Fruit fly (Drosophila melanogaster) whole organism, embryonic: ENCODE data around the gene CAH9.

Experiments used
- Blimp-1 ChIP-seq: fragments of 200-800 bp; sonication (Bioruptor generic); optimal IDR thresholded peaks from 3 replicates; lab custom pipeline; 2018; ENCODE audit warnings: missing biosample characterization, missing genetic modification characterization, mild to moderate bottlenecking, moderate library complexity, missing genetic modification reagents
- CG12391 ChIP-seq: fragments of 200-800 bp; sonication (Bioruptor generic); optimal IDR thresholded peaks from 3 replicates; lab custom pipeline; 2018; ENCODE audit warnings: missing biosample characterization, mild to moderate bottlenecking, missing genetic modification characterization, moderate library complexity
- CG18476 ChIP-seq: fragments of 200-800 bp; sonication (Bioruptor generic); optimal IDR thresholded peaks from 2 replicates; lab custom pipeline; 2016; ENCODE audit warnings: missing biosample characterization, mild to moderate bottlenecking, missing genetic modification characterization
- CG2129 ChIP-seq: fragments of 200-800 bp; sonication (Bioruptor generic); IDR thresholded peaks from 2 replicates; pipeline ENCODE4 v1.3.6; 2022; ENCODE audit warnings: missing biosample characterization, missing genetic modification characterization; ENCODE audit not compliant: partially characterized antibody
- CG2678 ChIP-seq: fragments of 200-800 bp; sonication (Bioruptor generic); optimal IDR thresholded peaks from 3 replicates; lab custom pipeline; 2019; ENCODE audit warnings: missing biosample characterization, mild to moderate bottlenecking, missing genetic modification characterization, moderate library complexity
- CG4328 ChIP-seq: fragments of 200-800 bp; sonication (Bioruptor generic); optimal IDR thresholded peaks from 3 replicates; lab custom pipeline; 2017; ENCODE audit warnings: missing biosample characterization, missing genetic modification reagents, missing genetic modification characterization
- CG6689 ChIP-seq: fragments of 200-800 bp; sonication (Bioruptor generic); IDR thresholded peaks from 2 replicates; pipeline ENCODE4 v1.3.6; 2022; ENCODE audit warnings: missing biosample characterization, missing genetic modification characterization
- CG7963 ChIP-seq: fragments of 200-800 bp; sonication (Bioruptor generic); IDR thresholded peaks from 3 replicates; pipeline ENCODE4 v1.3.6; 2022; ENCODE audit warnings: missing biosample characterization, missing genetic modification characterization; ENCODE audit not compliant: partially characterized antibody
- CG9876 ChIP-seq: fragments of 200-800 bp; sonication (Bioruptor generic); optimal IDR thresholded peaks from 2 replicates; lab custom pipeline; 2016; ENCODE audit warnings: missing biosample characterization, missing genetic modification characterization
- CTCF ChIP-seq: fragments of 200-800 bp; sonication (Bioruptor generic); optimal IDR thresholded peaks from 2 replicates; lab custom pipeline; 2017; ENCODE audit warnings: missing biosample characterization, mild to moderate bottlenecking, missing genetic modification characterization, moderate library complexity
- Chrac-16 ChIP-seq: fragments of 200-800 bp; sonication (Bioruptor generic); optimal IDR thresholded peaks from 3 replicates; lab custom pipeline; 2016; ENCODE audit warnings: missing biosample characterization, missing genetic modification characterization
- Drgx ChIP-seq: fragments of 200-800 bp; sonication (Bioruptor generic); IDR thresholded peaks from 2 replicates; pipeline ENCODE4 v1.3.6; 2022; ENCODE audit warnings: missing biosample characterization, missing genetic modification characterization
- Ets65A ChIP-seq: fragments of 200-800 bp; sonication (Bioruptor generic); peaks from one replicate; lab custom pipeline; 2016; ENCODE audit warnings: missing biosample characterization, missing genetic modification characterization
- Hey ChIP-seq: fragments of 200-800 bp; sonication (Bioruptor generic); optimal IDR thresholded peaks from 3 replicates; lab custom pipeline; 2018; ENCODE audit warnings: missing biosample characterization, mild to moderate bottlenecking, missing genetic modification characterization
- Lim3 ChIP-seq: fragments of 200-800 bp; sonication (Bioruptor generic); IDR thresholded peaks from 2 replicates; pipeline ENCODE4 v1.3.6; 2022; ENCODE audit warnings: missing biosample characterization, missing genetic modification characterization
- Mad ChIP-seq: fragments of 200-800 bp; sonication (Bioruptor generic); optimal IDR thresholded peaks from 2 replicates; lab custom pipeline; 2016; ENCODE audit warnings: missing biosample characterization, missing genetic modification characterization
- NC2β ChIP-seq: fragments of 200-800 bp; sonication (Bioruptor generic); optimal IDR thresholded peaks from 2 replicates; lab custom pipeline; 2016; ENCODE audit warnings: missing biosample characterization, missing genetic modification characterization
- Oli ChIP-seq: fragments of 200-800 bp; sonication (Bioruptor generic); optimal IDR thresholded peaks from 2 replicates; lab custom pipeline; 2018; ENCODE audit warnings: missing biosample characterization, mild to moderate bottlenecking, missing genetic modification characterization, moderate library complexity
- PHDP ChIP-seq: fragments of 200-800 bp; sonication (Bioruptor generic); optimal IDR thresholded peaks from 3 replicates; lab custom pipeline; 2018; ENCODE audit warnings: missing biosample characterization, mild to moderate bottlenecking, missing genetic modification characterization, moderate library complexity
- Rx ChIP-seq: fragments of 200-800 bp; sonication (Bioruptor generic); IDR thresholded peaks from 2 replicates; pipeline ENCODE4 v1.3.6; 2022; ENCODE audit warnings: missing biosample characterization, missing genetic modification characterization
- Ssrp ChIP-seq: fragments of 200-800 bp; sonication (Bioruptor generic); optimal IDR thresholded peaks from 2 replicates; lab custom pipeline; 2018; ENCODE audit warnings: missing biosample characterization, mild to moderate bottlenecking, missing genetic modification characterization, moderate library complexity
- Tbp ChIP-seq: fragments of >200 bp; optimal IDR thresholded peaks from 2 replicates; lab custom pipeline; 2018; ENCODE audit warnings: missing biosample characterization, missing genetic modification characterization
- Xrp1 ChIP-seq: fragments of 200-800 bp; sonication (Bioruptor generic); IDR thresholded peaks from 2 replicates; pipeline ENCODE4 v1.3.6; 2022; ENCODE audit warnings: missing biosample characterization, missing genetic modification characterization
- az2 ChIP-seq: fragments of 200-800 bp; sonication (Bioruptor generic); optimal IDR thresholded peaks from 3 replicates; lab custom pipeline; 2016; ENCODE audit warnings: missing biosample characterization, missing genetic modification characterization
- bowl ChIP-seq: fragments of 200-800 bp; sonication (Bioruptor generic); IDR thresholded peaks from 2 replicates; pipeline ENCODE4 v1.3.6; 2022; ENCODE audit warnings: missing biosample characterization, missing genetic modification characterization
- cas ChIP-seq: fragments of 200-800 bp; sonication (Bioruptor generic); IDR thresholded peaks from 2 replicates; pipeline ENCODE4 v1.3.6; 2022; ENCODE audit warnings: missing biosample characterization, missing genetic modification characterization
- da ChIP-seq: fragments of 200-800 bp; sonication (Bioruptor generic); optimal IDR thresholded peaks from 2 replicates; lab custom pipeline; 2016; ENCODE audit warnings: missing biosample characterization, missing genetic modification characterization
- exex ChIP-seq: fragments of 200-800 bp; sonication (Bioruptor generic); optimal IDR thresholded peaks from 4 replicates; lab custom pipeline; 2018; ENCODE audit warnings: missing biosample characterization, mild to moderate bottlenecking, missing genetic modification characterization, moderate library complexity
- gsb ChIP-seq: fragments of 200-800 bp; sonication (Bioruptor generic); IDR thresholded peaks from 2 replicates; pipeline ENCODE4 v1.3.6; 2022; ENCODE audit warnings: missing biosample characterization, missing genetic modification characterization
- lbe ChIP-seq: fragments of 200-800 bp; sonication (Bioruptor generic); optimal IDR thresholded peaks from 2 replicates; lab custom pipeline; 2016; ENCODE audit warnings: missing biosample characterization, mild to moderate bottlenecking, missing genetic modification characterization
- sens ChIP-seq: fragments of 200-800 bp; sonication (Bioruptor generic); peaks from one replicate; lab custom pipeline; 2016; ENCODE audit warnings: missing biosample characterization, missing genetic modification characterization
- shn ChIP-seq: fragments of 200-800 bp; sonication (Bioruptor generic); optimal IDR thresholded peaks from 3 replicates; lab custom pipeline; 2016; ENCODE audit warnings: missing biosample characterization, missing genetic modification characterization
- sisA ChIP-seq: fragments of 200-800 bp; sonication (Bioruptor generic); IDR thresholded peaks from 2 replicates; pipeline ENCODE4 v1.3.6; 2022; ENCODE audit warnings: missing biosample characterization, missing genetic modification characterization

CAH9 gene

dm6 chr3R:27105439-27105838 lies 545 bp downstream of the CAH9 start:
- TF ChIP-seq NC2β (GFP tag; lab: Kevin White, UChicago) (no peak), exex (tag; lab: Kevin White, UChicago) (peak; percentile 66), Oli (no peak), Hey (peak; percentile 57)
- TF ChIP-seq, all 482 proteins: peak for 2

dm6 chr3R:27100930-27101329 lies 5.1 kb downstream of the CAH9 start, which contains the start of gene Jhbp11:
Gene Jhbp11 (plus strand): TSS chr3R:27101230.
- no peak for TF ChIP-seq CG12391 (tag; lab: Kevin White, UChicago)
- TF ChIP-seq CG18476 = no peak
- TF ChIP-seq bowl (GFP tag; lab: Robert Waterston, UW) = no peak
- peak; percentile 7 for TF ChIP-seq sens (GFP tag; lab: Kevin White, UChicago)
- no peak for TF ChIP-seq Chrac-16 (GFP tag; lab: Kevin White, UChicago)

- no peak for TF ChIP-seq CG4328 (GFP tag; lab: Kevin White, UChicago)
- TF ChIP-seq az2 (GFP tag; lab: Kevin White, UChicago) = no peak
- TF ChIP-seq da = no peak
- TF ChIP-seq Xrp1 (GFP tag; lab: Robert Waterston, UW) = no peak
- TF ChIP-seq CG2129 (GFP tag; lab: Robert Waterston, UW) = no peak
- no peak for TF ChIP-seq CG2678 (tag; lab: Kevin White, UChicago)
- no peak for TF ChIP-seq CG9876 (GFP tag; lab: Kevin White, UChicago)
- no peak for TF ChIP-seq Mad
- no peak for TF ChIP-seq gsb (GFP tag; lab: Robert Waterston, UW)
- TF ChIP-seq Tbp = no peak
- no peak for TF ChIP-seq CG7963 (GFP tag; lab: Robert Waterston, UW)
These were observed 6.4 kb downstream of the CAH9 start, which contains the start of gene eater for dm6 chr3R:27099579-27099978. Gene eater (minus strand): TSS chr3R:27099679.

dm6 chr3R:27098638-27099037 lies 7.3 kb downstream of the CAH9 start:
- TF ChIP-seq Hey = no peak
- TF ChIP-seq CTCF = peak; percentile 70
- TF ChIP-seq shn (GFP tag; lab: Kevin White, UChicago) = no peak

- peak; percentile 86 for TF ChIP-seq Ets65A (GFP tag; lab: Kevin White, UChicago)
- no peak for TF ChIP-seq PHDP (tag; lab: Kevin White, UChicago)
These were observed 11.8 kb downstream of the CAH9 start, which contains the start of gene CG14259 for dm6 chr3R:27094233-27094632. Gene CG14259 (plus strand): TSS chr3R:27094533.

dm6 chr3R:27092843-27093242 lies 13.1 kb downstream of the CAH9 start, which contains the start of gene CG14258:
Gene CG14258 (plus strand): TSS chr3R:27093143.
- no peak for TF ChIP-seq PHDP (tag; lab: Kevin White, UChicago)
- TF ChIP-seq Lim3 = no peak

- peak; percentile 53 for TF ChIP-seq Ets65A (GFP tag; lab: Kevin White, UChicago)
- peak; percentile 8; the same call in 1 of the 2 replicates for TF ChIP-seq Rx (GFP tag; lab: Robert Waterston, UW)
- peak; percentile 13 for TF ChIP-seq Blimp-1 (GFP tag; lab: Kevin White, UChicago)
- TF ChIP-seq cas (GFP tag; lab: Robert Waterston, UW) = no peak
- peak; percentile 10 for TF ChIP-seq lbe
- TF ChIP-seq Ssrp (tag; lab: Kevin White, UChicago) = no peak
- peak; percentile 26 for TF ChIP-seq sens (GFP tag; lab: Kevin White, UChicago)
- TF ChIP-seq sisA (GFP tag; lab: Robert Waterston, UW) = peak; percentile 10; the same call in 1 of the 2 replicates
- TF ChIP-seq CG6689 (GFP tag; lab: Robert Waterston, UW) = 0 out of 2 replicates have a peak, but pooled peaks have one; percentile 13
- TF ChIP-seq Drgx (GFP tag; lab: Robert Waterston, UW) = peak; percentile 47
- no peak for TF ChIP-seq shn (GFP tag; lab: Kevin White, UChicago)
These were observed 13.7 kb downstream of the CAH9 start for dm6 chr3R:27092263-27092662.
